Worm (Caenorhabditis elegans) whole organism, L1 larva: ENCODE measurements around the gene srab-3.

ENCODE experiments used
- C04F5.9 ChIP-seq: sonication (generic microtip); optimal IDR thresholded peaks from 2 replicates; lab custom pipeline; 2016; ENCODE audit warnings: missing genetic modification characterization, missing compliant biosample characterization
- F16B12.6 ChIP-seq: fragments of 150-350 bp; optimal IDR thresholded peaks from 2 replicates; lab custom pipeline; 2014; ENCODE audit warnings: missing biosample characterization, missing genetic modification characterization
- Y116A8C.19 ChIP-seq: sonication (generic microtip); optimal IDR thresholded peaks from 2 replicates; lab custom pipeline; 2016; ENCODE audit warnings: missing compliant biosample characterization, missing genetic modification characterization, borderline replicate concordance
- alr-1 ChIP-seq: fragments of 200-800 bp; sonication (Bioruptor generic); optimal IDR thresholded peaks from 2 replicates; lab custom pipeline; 2018; ENCODE audit warnings: borderline replicate concordance, mild to moderate bottlenecking, missing genetic modification characterization, missing compliant biosample characterization
- aly-2 ChIP-seq: fragments of 150-350 bp; optimal IDR thresholded peaks from 2 replicates; lab custom pipeline; 2014; ENCODE audit warnings: missing biosample characterization, missing genetic modification characterization
- ama-1 ChIP-seq: fragments of 150-350 bp; optimal IDR thresholded peaks from 2 replicates; lab custom pipeline; 2014
- blmp-1 ChIP-seq: fragments of 150-350 bp; optimal IDR thresholded peaks from 2 replicates; lab custom pipeline; 2014; ENCODE audit warnings: missing biosample characterization, missing genetic modification characterization
- ceh-63 ChIP-seq: fragments of 200-800 bp; sonication (Bioruptor generic); optimal IDR thresholded peaks from 2 replicates; lab custom pipeline; 2018; ENCODE audit warnings: mild to moderate bottlenecking, missing genetic modification characterization, missing compliant biosample characterization
- ceh-90 ChIP-seq: sonication (generic microtip); optimal IDR thresholded peaks from 2 replicates; lab custom pipeline; 2016; ENCODE audit warnings: missing genetic modification characterization, missing compliant biosample characterization
- dsc-1 ChIP-seq: sonication (generic microtip); optimal IDR thresholded peaks from 2 replicates; lab custom pipeline; 2016; ENCODE audit warnings: mild to moderate bottlenecking, missing genetic modification characterization, missing compliant biosample characterization
- efl-3 ChIP-seq: fragments of 200-800 bp; sonication (Bioruptor generic); optimal IDR thresholded peaks from 2 replicates; lab custom pipeline; 2018; ENCODE audit warnings: mild to moderate bottlenecking, missing genetic modification characterization, missing compliant biosample characterization
- egl-13 ChIP-seq: sonication (generic microtip); optimal IDR thresholded peaks from 2 replicates; lab custom pipeline; 2016; ENCODE audit warnings: missing genotype, missing genetic modification reagents, missing genetic modification characterization, missing compliant biosample characterization
- egl-27 ChIP-seq, 2 experiments: fragments of 150-350 bp in 1 of 2; sonication (generic microtip); optimal IDR thresholded peaks; 3 replicates each; lab custom pipeline; 2017 to 2018; ENCODE audit warnings: missing biosample characterization in 2 of 2, missing genetic modification characterization in 2 of 2, missing genetic modification reagents in 2 of 2
- elt-2 ChIP-seq: sonication (generic microtip); optimal IDR thresholded peaks from 2 replicates; lab custom pipeline; 2016; ENCODE audit warnings: missing genetic modification characterization, mild to moderate bottlenecking, inconsistent platforms, missing compliant biosample characterization, missing genetic modification reagents
- elt-3 ChIP-seq, 6 experiments: fragments of 150-350 bp in 1 of 6; sonication (generic microtip); optimal IDR thresholded peaks; 2 replicates each; lab custom pipeline; 2017 to 2018; ENCODE audit warnings: missing biosample characterization in 6 of 6, missing genetic modification characterization in 6 of 6, inconsistent platforms in 1 of 6
- fkh-10 ChIP-seq: sonication (generic microtip); optimal IDR thresholded peaks from 2 replicates; lab custom pipeline; 2017; ENCODE audit warnings: missing biosample characterization, missing genetic modification reagents, missing genetic modification characterization
- fkh-8 ChIP-seq: sonication (generic microtip); optimal IDR thresholded peaks from 2 replicates; lab custom pipeline; 2016; ENCODE audit warnings: mild to moderate bottlenecking, missing genetic modification characterization, missing compliant biosample characterization
- hlh-17 ChIP-seq: fragments of 200-800 bp; sonication (Bioruptor generic); optimal IDR thresholded peaks from 2 replicates; lab custom pipeline; 2018; ENCODE audit warnings: missing genetic modification characterization, mild to moderate bottlenecking, missing compliant biosample characterization, moderate library complexity, borderline replicate concordance
- hlh-4 ChIP-seq: sonication (generic microtip); optimal IDR thresholded peaks from 2 replicates; lab custom pipeline; 2016; ENCODE audit warnings: mild to moderate bottlenecking, missing genetic modification characterization, missing compliant biosample characterization
- isw-1 ChIP-seq: fragments of 200-800 bp; sonication (Bioruptor generic); IDR thresholded peaks from 2 replicates; pipeline ENCODE4 v1.3.6; 2022; ENCODE audit warnings: missing genetic modification characterization, missing compliant biosample characterization
- lin-14 ChIP-seq: fragments of 200-800 bp; sonication (Bioruptor generic); optimal IDR thresholded peaks from 2 replicates; lab custom pipeline; 2018; ENCODE audit warnings: mild to moderate bottlenecking, missing genetic modification characterization, moderate library complexity, missing compliant biosample characterization
- lin-15B ChIP-seq: fragments of 150-350 bp; sonication (generic microtip); optimal IDR thresholded peaks from 3 replicates; lab custom pipeline; 2014; ENCODE audit warnings: missing biosample characterization, missing genetic modification characterization
- lin-39 ChIP-seq: fragments of 150-350 bp; optimal IDR thresholded peaks from 2 replicates; lab custom pipeline; 2014; ENCODE audit warnings: missing biosample characterization, missing genetic modification reagents, missing genetic modification characterization
- lsy-2 ChIP-seq, 2 experiments: fragments of 150-350 bp; optimal IDR thresholded peaks; 2 replicates each; lab custom pipeline; 2014; ENCODE audit warnings: missing biosample characterization in 2 of 2, missing genetic modification characterization in 2 of 2
- mab-9 ChIP-seq: fragments of 200-800 bp; sonication (Bioruptor generic); IDR thresholded peaks from 2 replicates; pipeline ENCODE4 v1.3.6; 2022; ENCODE audit warnings: missing genetic modification reagents, missing genetic modification characterization, missing compliant biosample characterization
- mef-2 ChIP-seq: fragments of 150-350 bp; optimal IDR thresholded peaks from 2 replicates; lab custom pipeline; 2014; ENCODE audit warnings: missing biosample characterization, missing genetic modification characterization
- mep-1 ChIP-seq: fragments of 150-350 bp; optimal IDR thresholded peaks from 2 replicates; lab custom pipeline; 2014; ENCODE audit warnings: missing biosample characterization, missing genetic modification characterization
- nhr-11 ChIP-seq: fragments of 150-350 bp; optimal IDR thresholded peaks from 2 replicates; lab custom pipeline; 2014; ENCODE audit warnings: missing biosample characterization, missing genetic modification characterization
- nhr-20 ChIP-seq: sonication (generic microtip); optimal IDR thresholded peaks from 2 replicates; lab custom pipeline; 2016; ENCODE audit warnings: mild to moderate bottlenecking, missing genetic modification characterization, missing compliant biosample characterization
- nhr-47 ChIP-seq: sonication (generic microtip); optimal IDR thresholded peaks from 2 replicates; lab custom pipeline; 2016; ENCODE audit warnings: mild to moderate bottlenecking, missing genetic modification characterization, moderate library complexity, missing compliant biosample characterization
- nhr-71 ChIP-seq: sonication (generic microtip); optimal IDR thresholded peaks from 2 replicates; lab custom pipeline; 2016; ENCODE audit warnings: mild to moderate bottlenecking, missing genetic modification characterization, moderate library complexity, missing compliant biosample characterization
- nhr-84 ChIP-seq: sonication (generic microtip); optimal IDR thresholded peaks from 2 replicates; lab custom pipeline; 2017; ENCODE audit warnings: missing biosample characterization, missing genetic modification characterization
- nhr-90 ChIP-seq: sonication (generic microtip); optimal IDR thresholded peaks from 2 replicates; lab custom pipeline; 2016; ENCODE audit warnings: mild to moderate bottlenecking, missing genetic modification characterization, missing compliant biosample characterization; ENCODE audit not compliant: poor library complexity
- pqm-1 ChIP-seq: sonication (generic microtip); optimal IDR thresholded peaks from 3 replicates; lab custom pipeline; 2017; ENCODE audit warnings: missing biosample characterization, missing genetic modification characterization
- rnt-1 ChIP-seq: sonication (generic microtip); optimal IDR thresholded peaks from 2 replicates; lab custom pipeline; 2016; ENCODE audit warnings: mild to moderate bottlenecking, missing genetic modification characterization, moderate library complexity, missing compliant biosample characterization
- snu-23 ChIP-seq: sonication (generic microtip); optimal IDR thresholded peaks from 2 replicates; lab custom pipeline; 2016; ENCODE audit warnings: missing genetic modification characterization, missing compliant biosample characterization
- sox-4 ChIP-seq: sonication (generic microtip); optimal IDR thresholded peaks from 2 replicates; lab custom pipeline; 2016; ENCODE audit warnings: missing genetic modification characterization, missing compliant biosample characterization
- sptf-1 ChIP-seq: fragments of 150-350 bp; optimal IDR thresholded peaks from 2 replicates; lab custom pipeline; 2014; ENCODE audit warnings: missing biosample characterization, missing genetic modification characterization
- sup-37 ChIP-seq: fragments of 200-800 bp; sonication (Bioruptor generic); optimal IDR thresholded peaks from 2 replicates; lab custom pipeline; 2018; ENCODE audit warnings: mild to moderate bottlenecking, missing genetic modification characterization, missing compliant biosample characterization
- swsn-7 ChIP-seq: sonication (generic microtip); optimal IDR thresholded peaks from 2 replicates; lab custom pipeline; 2016; ENCODE audit warnings: missing genetic modification characterization, missing compliant biosample characterization
- tbx-2 ChIP-seq: sonication (generic microtip); optimal IDR thresholded peaks from 2 replicates; lab custom pipeline; 2016; ENCODE audit warnings: missing genetic modification characterization, missing compliant biosample characterization
- unc-130 ChIP-seq: fragments of 150-350 bp; optimal IDR thresholded peaks from 2 replicates; lab custom pipeline; 2017; ENCODE audit warnings: missing biosample characterization, missing genetic modification characterization, inconsistent platforms
- unc-62 ChIP-seq: fragments of 150-350 bp; optimal IDR thresholded peaks from 2 replicates; lab custom pipeline; 2014; ENCODE audit warnings: missing biosample characterization, missing genetic modification reagents, missing genetic modification characterization
- unc-86 ChIP-seq: sonication (generic microtip); optimal IDR thresholded peaks from 2 replicates; lab custom pipeline; 2016; ENCODE audit warnings: missing genetic modification characterization, missing compliant biosample characterization
- unc-98 ChIP-seq: fragments of 200-800 bp; sonication (Bioruptor generic); IDR thresholded peaks from 2 replicates; pipeline ENCODE4 v1.3.6; 2022; ENCODE audit warnings: missing genetic modification characterization, missing compliant biosample characterization
- xbp-1 ChIP-seq: sonication (generic microtip); optimal IDR thresholded peaks from 2 replicates; lab custom pipeline; 2016; ENCODE audit warnings: missing genetic modification characterization, missing compliant biosample characterization
- ztf-11 ChIP-seq, 2 experiments: sonication (generic microtip); optimal IDR thresholded peaks; 2 replicates each; lab custom pipeline; 2016 to 2017; ENCODE audit warnings: missing genetic modification characterization in 2 of 2, missing biosample characterization in 1 of 2, missing compliant biosample characterization in 1 of 2
- ztf-4 ChIP-seq: fragments of 150-350 bp; optimal IDR thresholded peaks from 2 replicates; lab custom pipeline; 2014; ENCODE audit warnings: missing biosample characterization, missing genetic modification characterization

srab-3 gene

ce11 chrV:5090386-5090785 lies 17.3 kb downstream of the srab-3 start:
- TF ChIP-seq nhr-84 (no peak), alr-1 (tag; lab: Kevin White, UChicago) (no peak), unc-98 (GFP tag; lab: Robert Waterston, UW) (no peak), ceh-90 (tag; lab: Kevin White, UChicago) (no peak), fkh-10 (GFP tag; lab: Kevin White, UChicago) (peak; percentile 52), lin-14 (peak; percentile 59), sox-4 (tag; lab: Kevin White, UChicago) (no peak), nhr-20 (no peak), hlh-4 (tag; lab: Kevin White, UChicago) (no peak), aly-2 (tag; lab: Kevin White, UChicago) (no peak), fkh-8 (peak; percentile 3), elt-3 (tag; optimal IDR thresholded peaks at IDR 0.05; lab: Kevin White, UChicago) (no peak), nhr-11 (tag; lab: Kevin White, UChicago) (no peak), nhr-47 (peak; percentile 18), lsy-2 (tag; optimal IDR thresholded peaks at IDR 0.05; lab: Kevin White, UChicago) (peak in 1 of 2 experiments; percentile 2)
- TF ChIP-seq, all 84 proteins: peak for 5

ce11 chrV:5089497-5090134 lies 18.1 kb downstream of the srab-3 start, which contains the start of gene glb-32:
TSS of gene glb-32 (minus strand) at chrV:5089547.
- peak; percentile 71 for TF ChIP-seq lin-14
- no peak for TF ChIP-seq mab-9 (GFP tag; lab: Robert Waterston, UW)
- TF ChIP-seq egl-13 (tag; lab: Kevin White, UChicago), result peak; percentile 80
- no peak for TF ChIP-seq dsc-1
- peak; percentile 48 for TF ChIP-seq nhr-71 (tag; lab: Kevin White, UChicago)
- TF ChIP-seq sup-37 (GFP tag; lab: Kevin White, UChicago), result no peak
- TF ChIP-seq ceh-63 (GFP tag; lab: Kevin White, UChicago), result no peak
- TF ChIP-seq egl-27 (tag; optimal IDR thresholded peaks at IDR 0.05; lab: Kevin White, UChicago), result no peak
- TF ChIP-seq sox-4 (tag; lab: Kevin White, UChicago), result no peak
- no peak for TF ChIP-seq ama-1
- no peak for TF ChIP-seq hlh-17 (GFP tag; lab: Kevin White, UChicago)
- TF ChIP-seq unc-62, result no peak
- TF ChIP-seq nhr-47, result peak; percentile 24
- TF ChIP-seq snu-23 (GFP tag; lab: Kevin White, UChicago), result no peak
- no peak for TF ChIP-seq ceh-90 (tag; lab: Kevin White, UChicago)
- TF ChIP-seq nhr-84, result no peak
- peak; percentile 75 for TF ChIP-seq unc-86
- TF ChIP-seq ztf-11 (tag; optimal IDR thresholded peaks at IDR 0.05; lab: Kevin White, UChicago), result no peak
- no peak for TF ChIP-seq efl-3 (GFP tag; lab: Kevin White, UChicago)
- no peak for TF ChIP-seq unc-130 (tag; lab: Kevin White, UChicago)

- no peak for TF ChIP-seq Y116A8C.19 (tag; lab: Kevin White, UChicago)
- peak; percentile 74 for TF ChIP-seq lin-14
- no peak for TF ChIP-seq elt-2 (tag; lab: Kevin White, UChicago)
- TF ChIP-seq lin-39 (tag; lab: Kevin White, UChicago), result no peak
- TF ChIP-seq ztf-4, result no peak
- TF ChIP-seq xbp-1 (tag; lab: Kevin White, UChicago), result no peak
- peak; percentile 35 for TF ChIP-seq nhr-71 (tag; lab: Kevin White, UChicago)
- no peak for TF ChIP-seq lin-15B
- TF ChIP-seq sox-4 (tag; lab: Kevin White, UChicago), result no peak
- TF ChIP-seq pqm-1 (tag; lab: Kevin White, UChicago), result no peak
- no peak for TF ChIP-seq mab-9 (GFP tag; lab: Robert Waterston, UW)
- no peak for TF ChIP-seq swsn-7
- no peak for TF ChIP-seq egl-27 (tag; optimal IDR thresholded peaks at IDR 0.05; lab: Kevin White, UChicago)
- TF ChIP-seq isw-1 (GFP tag; lab: Robert Waterston, UW), result no peak
- TF ChIP-seq hlh-17 (GFP tag; lab: Kevin White, UChicago), result no peak
- no peak for TF ChIP-seq unc-130 (tag; lab: Kevin White, UChicago)
- no peak for TF ChIP-seq unc-62
- no peak for TF ChIP-seq mep-1
- TF ChIP-seq rnt-1 (tag; lab: Kevin White, UChicago), result no peak
- TF ChIP-seq sptf-1 (tag; lab: Kevin White, UChicago), result no peak
- TF ChIP-seq C04F5.9 (tag; lab: Kevin White, UChicago), result no peak
- no peak for TF ChIP-seq F16B12.6 (tag; lab: Kevin White, UChicago)
- peak; percentile 63 for TF ChIP-seq tbx-2
- no peak for TF ChIP-seq mef-2
- no peak for TF ChIP-seq nhr-90 (tag; lab: Kevin White, UChicago)
- TF ChIP-seq blmp-1 (tag; lab: Kevin White, UChicago), result no peak
- TF ChIP-seq ama-1, result no peak
Measured at ce11 chrV:5088311-5088710, 19.4 kb downstream of the srab-3 start.
